Worm (Caenorhabditis elegans) whole organism, late embryonic: Measurements from ENCODE around the gene lin-29.

Experiments
- C38D4.7 ChIP-seq: fragments of 200-800 bp; sonication (Bioruptor generic); optimal IDR thresholded peaks from 2 replicates; lab custom pipeline; 2018; ENCODE audit warnings: mild to moderate bottlenecking, missing genetic modification characterization, moderate library complexity, missing compliant biosample characterization
- ceh-14 ChIP-seq: sonication (generic microtip); optimal IDR thresholded peaks from 2 replicates; lab custom pipeline; 2016; ENCODE audit warnings: missing genotype, missing genetic modification characterization, missing compliant biosample characterization
- ceh-19 ChIP-seq: fragments of 200-800 bp; sonication (Bioruptor generic); optimal IDR thresholded peaks from 2 replicates; lab custom pipeline; 2018; ENCODE audit warnings: mild to moderate bottlenecking, missing genetic modification characterization, missing compliant biosample characterization
- che-1 ChIP-seq: sonication (generic microtip); optimal IDR thresholded peaks from 2 replicates; lab custom pipeline; 2016; ENCODE audit warnings: mild to moderate bottlenecking, missing genetic modification characterization, missing compliant biosample characterization
- dve-1 ChIP-seq: sonication (generic microtip); optimal IDR thresholded peaks from 2 replicates; lab custom pipeline; 2017; ENCODE audit warnings: antibody characterized with exemption, mild to moderate bottlenecking, missing genetic modification characterization, missing compliant biosample characterization
- fax-1 ChIP-seq: sonication (generic microtip); optimal IDR thresholded peaks from 2 replicates; lab custom pipeline; 2016; ENCODE audit warnings: missing genotype, missing genetic modification characterization, missing compliant biosample characterization
- fkh-10 ChIP-seq: fragments of 150-350 bp; optimal IDR thresholded peaks from 2 replicates; lab custom pipeline; 2014; ENCODE audit warnings: missing biosample characterization, missing genetic modification reagents, missing genetic modification characterization
- hlh-8 ChIP-seq: sonication (generic microtip); optimal IDR thresholded peaks from 2 replicates; lab custom pipeline; 2016; ENCODE audit warnings: missing genotype, missing genetic modification characterization, missing compliant biosample characterization
- lim-6 ChIP-seq: sonication (generic microtip); optimal IDR thresholded peaks from 2 replicates; lab custom pipeline; 2016; ENCODE audit warnings: missing genetic modification characterization, missing compliant biosample characterization
- lin-11 ChIP-seq: fragments of 200-800 bp; sonication (Bioruptor generic); optimal IDR thresholded peaks from 2 replicates; lab custom pipeline; 2018; ENCODE audit warnings: mild to moderate bottlenecking, missing genetic modification characterization, missing compliant biosample characterization
- pat-9 ChIP-seq: fragments of 200-800 bp; sonication (Bioruptor generic); optimal IDR thresholded peaks from 2 replicates; lab custom pipeline; 2018; ENCODE audit warnings: mild to moderate bottlenecking, missing genetic modification characterization, moderate library complexity, missing compliant biosample characterization
- pqm-1 ChIP-seq: sonication (generic microtip); optimal IDR thresholded peaks from 2 replicates; lab custom pipeline; 2016; ENCODE audit warnings: missing genetic modification characterization, missing compliant biosample characterization
- tbx-2 ChIP-seq: sonication (generic microtip); optimal IDR thresholded peaks from 2 replicates; lab custom pipeline; 2016; ENCODE audit warnings: missing genetic modification characterization, missing compliant biosample characterization
- tbx-7 ChIP-seq: sonication (generic microtip); optimal IDR thresholded peaks from 2 replicates; lab custom pipeline; 2016; ENCODE audit warnings: missing genotype, missing genetic modification characterization, missing compliant biosample characterization

DNA sequence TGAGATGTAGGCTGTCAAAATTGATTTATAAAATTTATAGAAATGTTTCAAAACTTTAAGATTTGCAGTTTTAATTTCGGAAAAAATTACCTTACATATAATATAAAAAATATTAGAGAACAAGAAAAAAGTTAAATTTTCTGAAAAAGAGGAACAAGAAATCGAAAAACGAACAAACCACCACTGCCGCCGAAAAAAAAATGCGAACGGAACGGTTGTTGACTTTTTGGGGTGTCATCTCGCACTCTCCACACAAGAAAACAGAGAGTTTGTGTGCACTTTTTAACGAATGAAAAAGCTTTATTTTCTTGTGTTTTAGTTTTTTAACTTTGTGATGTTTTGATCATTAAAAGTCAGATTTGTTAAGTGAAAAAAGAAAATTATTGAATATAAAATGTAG lies 9.9 kb downstream of the lin-29 start:
- TF ChIP-seq lim-6 (tag; lab: Kevin White, UChicago), result no peak
- TF ChIP-seq fax-1 (tag; lab: Kevin White, UChicago), result no peak
- no peak for TF ChIP-seq tbx-7 (tag; lab: Kevin White, UChicago)
- no peak for TF ChIP-seq che-1
- no peak for TF ChIP-seq ceh-19
- no peak for TF ChIP-seq tbx-2 (tag; lab: Kevin White, UChicago)
- no peak for TF ChIP-seq ceh-14
- no peak for TF ChIP-seq pqm-1
- TF ChIP-seq lin-11, result no peak
- TF ChIP-seq C38D4.7, result no peak
- no peak for TF ChIP-seq dve-1 (tag; lab: Kevin White, UChicago)
- no peak for TF ChIP-seq pat-9
- TF ChIP-seq fkh-10 (GFP tag; lab: Kevin White, UChicago), result no peak
- TF ChIP-seq hlh-8 (tag; lab: Kevin White, UChicago), result no peak
